Fruit fly (Drosophila melanogaster) whole organism, embryonic: Measurements from ENCODE around the gene senju.

Experiments used
- B-H1 ChIP-seq: fragments of 200-800 bp; sonication (Bioruptor generic); IDR thresholded peaks from 3 replicates; pipeline ENCODE4 v1.3.6; 2022; ENCODE audit warnings: missing biosample characterization, missing genetic modification characterization
- CG12299 ChIP-seq: fragments of 200-800 bp; sonication (Bioruptor generic); optimal IDR thresholded peaks from 2 replicates; lab custom pipeline; 2018; ENCODE audit warnings: missing biosample characterization, mild to moderate bottlenecking, missing genetic modification characterization
- CG15073 ChIP-seq: fragments of 200-800 bp; sonication (Bioruptor generic); optimal IDR thresholded peaks from 2 replicates; lab custom pipeline; 2016; ENCODE audit warnings: missing biosample characterization, missing genetic modification characterization
- CG17829 ChIP-seq: fragments of 200-800 bp; optimal IDR thresholded peaks from 2 replicates; lab custom pipeline; 2019; ENCODE audit warnings: missing biosample characterization, mild to moderate bottlenecking, missing genetic modification characterization, moderate library complexity
- CG18599 ChIP-seq: fragments of 200-800 bp; sonication (Bioruptor generic); optimal IDR thresholded peaks from 3 replicates; lab custom pipeline; 2017; ENCODE audit warnings: missing biosample characterization, missing genetic modification characterization, mild to moderate bottlenecking, moderate library complexity, missing genetic modification reagents
- CG18764 ChIP-seq: fragments of 200-800 bp; sonication (Bioruptor generic); optimal IDR thresholded peaks from 3 replicates; lab custom pipeline; 2016; ENCODE audit warnings: missing biosample characterization, missing genetic modification characterization
- CG2678 ChIP-seq: fragments of 200-800 bp; sonication (Bioruptor generic); optimal IDR thresholded peaks from 3 replicates; lab custom pipeline; 2019; ENCODE audit warnings: missing biosample characterization, mild to moderate bottlenecking, missing genetic modification characterization, moderate library complexity
- CG31441 ChIP-seq: fragments of 200-800 bp; sonication (Bioruptor generic); IDR thresholded peaks from 2 replicates; pipeline ENCODE4 v1.3.6; 2022; ENCODE audit warnings: missing biosample characterization, missing genetic modification characterization
- CG32767 ChIP-seq: fragments of 200-800 bp; sonication (Bioruptor generic); IDR thresholded peaks from 2 replicates; pipeline ENCODE4 v1.3.6; 2022; ENCODE audit warnings: missing biosample characterization, missing genetic modification characterization
- CG34376 ChIP-seq: fragments of 200-800 bp; sonication (Bioruptor generic); optimal IDR thresholded peaks from 2 replicates; lab custom pipeline; 2018; ENCODE audit warnings: missing biosample characterization, mild to moderate bottlenecking, missing genetic modification characterization
- CG4404 ChIP-seq: fragments of 200-800 bp; sonication (Bioruptor generic); IDR thresholded peaks from 2 replicates; pipeline ENCODE4 v1.3.6; 2022; ENCODE audit warnings: missing biosample characterization, missing genetic modification characterization
- CG4854 ChIP-seq: fragments of 200-800 bp; sonication (Bioruptor generic); optimal IDR thresholded peaks from 2 replicates; lab custom pipeline; 2016; ENCODE audit warnings: missing biosample characterization, missing genetic modification characterization, inconsistent platforms
- CG6272 ChIP-seq: fragments of 200-800 bp; sonication (Bioruptor generic); IDR thresholded peaks from 2 replicates; pipeline ENCODE4 v1.3.6; 2022; ENCODE audit warnings: missing biosample characterization, missing genetic modification characterization
- CG6689 ChIP-seq: fragments of 200-800 bp; sonication (Bioruptor generic); IDR thresholded peaks from 2 replicates; pipeline ENCODE4 v1.3.6; 2022; ENCODE audit warnings: missing biosample characterization, missing genetic modification characterization
- CG9932 ChIP-seq: fragments of 200-800 bp; sonication (Bioruptor generic); IDR thresholded peaks from 2 replicates; pipeline ENCODE4 v1.3.6; 2022; ENCODE audit warnings: missing biosample characterization, missing genetic modification characterization
- D19A ChIP-seq: fragments of 200-800 bp; optimal IDR thresholded peaks from 3 replicates; lab custom pipeline; 2019; ENCODE audit warnings: missing biosample characterization, mild to moderate bottlenecking, missing genetic modification characterization, moderate library complexity
- D19B ChIP-seq: fragments of 200-800 bp; sonication (Bioruptor generic); optimal IDR thresholded peaks from 2 replicates; lab custom pipeline; 2017; ENCODE audit warnings: missing biosample characterization, mild to moderate bottlenecking, missing genetic modification characterization
- Deaf1 ChIP-seq: fragments of 200-800 bp; optimal IDR thresholded peaks from 3 replicates; lab custom pipeline; 2019; ENCODE audit warnings: missing biosample characterization, mild to moderate bottlenecking, missing genetic modification characterization, moderate library complexity
- Dfd ChIP-seq, 2 experiments: fragments of >200 bp; optimal IDR thresholded peaks; 2 replicates each; lab custom pipeline; 2017; ENCODE audit warnings: missing biosample characterization in 2 of 2, missing genetic modification characterization in 2 of 2
- Dip2 ChIP-seq: fragments of 200-800 bp; sonication (Bioruptor generic); IDR thresholded peaks from 2 replicates; pipeline ENCODE4 v1.3.6; 2022; ENCODE audit warnings: missing biosample characterization, missing genetic modification characterization
- Hr51 ChIP-seq, 2 experiments: fragments of 200-800 bp; sonication (Bioruptor generic); optimal IDR thresholded peaks; 2 replicates in 1 of 2; 3 replicates in 1 of 2; lab custom pipeline; 2016 to 2018; ENCODE audit warnings: missing biosample characterization in 2 of 2, missing genetic modification characterization in 2 of 2, mild to moderate bottlenecking in 1 of 2, moderate library complexity in 1 of 2
- Jarid2 ChIP-seq: fragments of 200-800 bp; sonication (Bioruptor generic); optimal IDR thresholded peaks from 3 replicates; lab custom pipeline; 2017; ENCODE audit warnings: mild to moderate bottlenecking, missing biosample characterization, missing genetic modification reagents, missing genetic modification characterization
- MESR4 ChIP-seq: fragments of 200-800 bp; sonication (Bioruptor generic); optimal IDR thresholded peaks from 2 replicates; lab custom pipeline; 2018; ENCODE audit warnings: missing biosample characterization, mild to moderate bottlenecking, missing genetic modification characterization, moderate library complexity
- Max ChIP-seq: fragments of 200-800 bp; sonication (Bioruptor generic); optimal IDR thresholded peaks from 2 replicates; lab custom pipeline; 2016; ENCODE audit warnings: missing biosample characterization, mild to moderate bottlenecking, missing genetic modification characterization
- Nf-YB ChIP-seq: fragments of 200-800 bp; sonication (Bioruptor generic); optimal IDR thresholded peaks from 3 replicates; lab custom pipeline; 2019; ENCODE audit warnings: missing biosample characterization, mild to moderate bottlenecking, missing genetic modification characterization, moderate library complexity
- Nf-YC ChIP-seq: fragments of 200-800 bp; optimal IDR thresholded peaks from 3 replicates; lab custom pipeline; 2019; ENCODE audit warnings: missing biosample characterization, mild to moderate bottlenecking, missing genetic modification characterization, moderate library complexity
- PHDP ChIP-seq: fragments of 200-800 bp; sonication (Bioruptor generic); optimal IDR thresholded peaks from 3 replicates; lab custom pipeline; 2018; ENCODE audit warnings: missing biosample characterization, mild to moderate bottlenecking, missing genetic modification characterization, moderate library complexity
- TFAM ChIP-seq: fragments of 200-800 bp; sonication (Bioruptor generic); optimal IDR thresholded peaks from 2 replicates; lab custom pipeline; 2017; ENCODE audit warnings: missing biosample characterization, missing genetic modification characterization, inconsistent platforms
- bsh ChIP-seq, 2 experiments: fragments of 200-800 bp; sonication (Bioruptor generic); optimal IDR thresholded peaks; 2 replicates each; lab custom pipeline; 2017 to 2018; ENCODE audit warnings: mild to moderate bottlenecking in 2 of 2, missing biosample characterization in 2 of 2, missing genetic modification characterization in 2 of 2, moderate library complexity in 1 of 2
- cas ChIP-seq: fragments of 200-800 bp; sonication (Bioruptor generic); IDR thresholded peaks from 2 replicates; pipeline ENCODE4 v1.3.6; 2022; ENCODE audit warnings: missing biosample characterization, missing genetic modification characterization
- cg ChIP-seq: fragments of 200-800 bp; sonication (Bioruptor generic); optimal IDR thresholded peaks from 3 replicates; lab custom pipeline; 2019; ENCODE audit warnings: missing biosample characterization, mild to moderate bottlenecking, missing genetic modification characterization, moderate library complexity
- exex ChIP-seq: fragments of 200-800 bp; sonication (Bioruptor generic); optimal IDR thresholded peaks from 4 replicates; lab custom pipeline; 2018; ENCODE audit warnings: missing biosample characterization, mild to moderate bottlenecking, missing genetic modification characterization, moderate library complexity
- ftz-f1 ChIP-seq: fragments of 200-800 bp; sonication (Bioruptor generic); optimal IDR thresholded peaks from 2 replicates; lab custom pipeline; 2016; ENCODE audit warnings: missing biosample characterization, missing genetic modification characterization
- gem ChIP-seq: fragments of 200-800 bp; sonication (Bioruptor generic); optimal IDR thresholded peaks from 2 replicates; lab custom pipeline; 2019; ENCODE audit warnings: missing biosample characterization, mild to moderate bottlenecking, missing genetic modification characterization, moderate library complexity
- gt ChIP-seq: fragments of 200-800 bp; sonication (Bioruptor generic); IDR thresholded peaks from 2 replicates; pipeline ENCODE4 v1.3.6; 2022; ENCODE audit warnings: missing biosample characterization, missing genetic modification characterization
- hbn ChIP-seq: fragments of 200-800 bp; sonication (Bioruptor generic); IDR thresholded peaks from 2 replicates; pipeline ENCODE4 v1.3.6; 2022; ENCODE audit warnings: missing biosample characterization, missing genetic modification characterization; ENCODE audit not compliant: partially characterized antibody
- her ChIP-seq: fragments of 200-800 bp; sonication (Bioruptor generic); optimal IDR thresholded peaks from 2 replicates; lab custom pipeline; 2016; ENCODE audit warnings: missing biosample characterization, missing genetic modification characterization
- lilli ChIP-seq: fragments of 200-800 bp; sonication (Bioruptor generic); optimal IDR thresholded peaks from 3 replicates; lab custom pipeline; 2016; ENCODE audit warnings: missing biosample characterization, missing genetic modification characterization
- nerfin-1 ChIP-seq: fragments of 200-800 bp; sonication (Bioruptor generic); optimal IDR thresholded peaks from 3 replicates; lab custom pipeline; 2019; ENCODE audit warnings: missing biosample characterization, mild to moderate bottlenecking, missing genetic modification characterization, moderate library complexity
- nerfin-2 ChIP-seq: fragments of 200-800 bp; sonication (Bioruptor generic); IDR thresholded peaks from 2 replicates; pipeline ENCODE4 v1.3.6; 2022; ENCODE audit warnings: missing biosample characterization, missing genetic modification characterization; ENCODE audit not compliant: partially characterized antibody
- pzg ChIP-seq: fragments of 200-800 bp; sonication (Bioruptor generic); optimal IDR thresholded peaks from 3 replicates; lab custom pipeline; 2018; ENCODE audit warnings: missing biosample characterization, mild to moderate bottlenecking, missing genetic modification characterization, moderate library complexity
- row ChIP-seq: fragments of 200-800 bp; sonication (Bioruptor generic); IDR thresholded peaks from 3 replicates; pipeline ENCODE4 v1.3.6; 2022; ENCODE audit warnings: missing biosample characterization, missing genetic modification characterization
- so ChIP-seq: fragments of 200-800 bp; sonication (Bioruptor generic); IDR thresholded peaks from 3 replicates; pipeline ENCODE4 v1.3.6; 2022; ENCODE audit warnings: missing biosample characterization, missing genetic modification characterization
- trh ChIP-seq: fragments of 200-800 bp; sonication (Bioruptor generic); optimal IDR thresholded peaks from 2 replicates; lab custom pipeline; 2016; ENCODE audit warnings: missing biosample characterization, missing genetic modification characterization
- twi ChIP-seq: fragments of 200-800 bp; optimal IDR thresholded peaks from 2 replicates; lab custom pipeline; 2019; ENCODE audit warnings: missing biosample characterization, mild to moderate bottlenecking, missing genetic modification characterization, moderate library complexity
- tx ChIP-seq: fragments of 200-800 bp; sonication (Bioruptor generic); optimal IDR thresholded peaks from 2 replicates; lab custom pipeline; 2016; ENCODE audit warnings: missing biosample characterization, missing genetic modification characterization
- unpg ChIP-seq: fragments of 200-800 bp; sonication (Bioruptor generic); optimal IDR thresholded peaks from 3 replicates; lab custom pipeline; 2018; ENCODE audit warnings: missing biosample characterization, mild to moderate bottlenecking, missing genetic modification characterization, moderate library complexity
- vnd ChIP-seq: fragments of 200-800 bp; sonication (Bioruptor generic); IDR thresholded peaks from 3 replicates; pipeline ENCODE4 v1.3.6; 2022; ENCODE audit warnings: missing biosample characterization, missing genetic modification characterization; ENCODE audit not compliant: partially characterized antibody
- wdn ChIP-seq: fragments of 200-800 bp; sonication (Bioruptor generic); IDR thresholded peaks from 2 replicates; pipeline ENCODE4 v1.3.6; 2022; ENCODE audit warnings: missing biosample characterization, missing genetic modification characterization

senju gene

dm6 chr2L:5027321-5028069, 25.1 kb upstream of the senju start (continued):
- TF ChIP-seq unpg (GFP tag; lab: Kevin White, UChicago) (no peak), pzg (GFP tag; lab: Kevin White, UChicago) (no peak), CG15073 (GFP tag; lab: Kevin White, UChicago) (no peak), tx (GFP tag; lab: Kevin White, UChicago) (no peak), MESR4 (GFP tag; lab: Kevin White, UChicago) (no peak), nerfin-1 (no peak), PHDP (tag; lab: Kevin White, UChicago) (no peak), cg (peak; percentile 46), Deaf1 (tag; lab: Kevin White, UChicago) (peak; percentile 97), bsh (GFP tag; optimal IDR thresholded peaks at IDR 0.05; lab: Kevin White, UChicago) (no peak), CG32767 (no peak), CG2678 (tag; lab: Kevin White, UChicago) (peak; percentile 32), CG4404 (no peak), Dip2 (GFP tag; lab: Robert Waterston, UW) (no peak), Nf-YB (GFP tag; lab: Kevin White, UChicago) (peak; percentile 35), Nf-YC (tag; lab: Kevin White, UChicago) (peak; percentile 51), twi (tag; lab: Kevin White, UChicago) (no peak), Dfd (GFP tag; optimal IDR thresholded peaks at IDR 0.05; lab: Kevin White, UChicago) (no peak), D19A (tag; lab: Kevin White, UChicago) (no peak), her (GFP tag; lab: Kevin White, UChicago) (no peak), so (GFP tag; lab: Robert Waterston, UW) (no peak), Hr51 (GFP tag; optimal IDR thresholded peaks at IDR 0.05; lab: Kevin White, UChicago) (peak in 1 of 2 experiments; percentile 0), CG12299 (tag; lab: Kevin White, UChicago) (no peak), D19B (peak; percentile 92), CG34376 (peak; percentile 95), TFAM (GFP tag; lab: Kevin White, UChicago) (no peak), CG18764 (GFP tag; lab: Kevin White, UChicago) (no peak), exex (no peak), CG6272 (GFP tag; lab: Robert Waterston, UW) (no peak), Jarid2 (GFP tag; lab: Kevin White, UChicago) (peak; percentile 33), CG4854 (GFP tag; lab: Kevin White, UChicago) (no peak), trh (GFP tag; lab: Kevin White, UChicago) (no peak), gem (tag; lab: Kevin White, UChicago) (peak; percentile 44), CG6689 (GFP tag; lab: Robert Waterston, UW) (no peak), B-H1 (GFP tag; lab: Robert Waterston, UW) (no peak), CG31441 (GFP tag; lab: Robert Waterston, UW) (no peak), lilli (peak; percentile 9), row (GFP tag; lab: Robert Waterston, UW) (peak; percentile 57; the same call in 2 of the 3 replicates), nerfin-2 (GFP tag; lab: Robert Waterston, UW) (no peak), ftz-f1 (GFP tag; lab: Kevin White, UChicago) (peak; percentile 37), CG9932 (GFP tag; lab: Robert Waterston, UW) (no peak), cas (GFP tag; lab: Robert Waterston, UW) (no peak), wdn (GFP tag; lab: Robert Waterston, UW) (no peak), CG17829 (tag; lab: Kevin White, UChicago) (no peak), CG18599 (peak; percentile 8), vnd (GFP tag; lab: Robert Waterston, UW) (no peak), hbn (no peak), gt (GFP tag; lab: Robert Waterston, UW) (no peak), Max (no peak)
